Fruit fly (Drosophila melanogaster) whole organism, embryonic: Measurements from ENCODE around the gene caup.

Source experiments
- ATbp ChIP-seq: fragments of 200-800 bp; sonication (Bioruptor generic); optimal IDR thresholded peaks from 2 replicates; lab custom pipeline; 2017; ENCODE audit warnings: missing biosample characterization, mild to moderate bottlenecking, missing genetic modification characterization, missing genetic modification reagents
- Adf1 ChIP-seq: fragments of 200-800 bp; sonication (Bioruptor generic); IDR thresholded peaks from 2 replicates; pipeline ENCODE4 v1.3.6; 2022; ENCODE audit warnings: missing biosample characterization, missing genetic modification characterization
- Bgb ChIP-seq: fragments of 200-800 bp; sonication (Bioruptor generic); IDR thresholded peaks from 2 replicates; pipeline ENCODE4 v1.3.6; 2022; ENCODE audit warnings: missing biosample characterization, missing genetic modification characterization; ENCODE audit not compliant: partially characterized antibody
- BtbVII ChIP-seq: fragments of 200-800 bp; sonication (Bioruptor generic); optimal IDR thresholded peaks from 3 replicates; lab custom pipeline; 2017; ENCODE audit warnings: missing biosample characterization, mild to moderate bottlenecking, missing genetic modification characterization
- CG11696 ChIP-seq: fragments of 200-800 bp; sonication (Bioruptor generic); IDR thresholded peaks from 2 replicates; pipeline ENCODE4 v1.3.6; 2022; ENCODE audit warnings: missing biosample characterization, missing genetic modification characterization
- CG1233 ChIP-seq: fragments of 200-800 bp; sonication (Bioruptor generic); optimal IDR thresholded peaks from 4 replicates; lab custom pipeline; 2018; ENCODE audit warnings: missing biosample characterization, mild to moderate bottlenecking, missing genetic modification characterization
- CG16813 ChIP-seq: fragments of 200-800 bp; sonication (Bioruptor generic); IDR thresholded peaks from 3 replicates; pipeline ENCODE4 v1.3.6; 2022; ENCODE audit warnings: missing biosample characterization, missing genetic modification characterization; ENCODE audit not compliant: partially characterized antibody
- CG17802 ChIP-seq: fragments of 200-800 bp; sonication (Bioruptor generic); optimal IDR thresholded peaks from 2 replicates; lab custom pipeline; 2018; ENCODE audit warnings: missing biosample characterization, mild to moderate bottlenecking, missing genetic modification characterization, moderate library complexity
- CG1832 ChIP-seq: fragments of 200-800 bp; sonication (Bioruptor generic); optimal IDR thresholded peaks from 2 replicates; lab custom pipeline; 2017; ENCODE audit warnings: missing biosample characterization, mild to moderate bottlenecking, missing genetic modification characterization, inconsistent platforms
- CG2116 ChIP-seq: fragments of 200-800 bp; sonication (Bioruptor generic); optimal IDR thresholded peaks from 3 replicates; lab custom pipeline; 2018; ENCODE audit warnings: missing biosample characterization, mild to moderate bottlenecking, missing genetic modification characterization
- CG2678 ChIP-seq: fragments of 200-800 bp; sonication (Bioruptor generic); optimal IDR thresholded peaks from 3 replicates; lab custom pipeline; 2019; ENCODE audit warnings: missing biosample characterization, mild to moderate bottlenecking, missing genetic modification characterization, moderate library complexity
- CG31388 ChIP-seq: fragments of 200-800 bp; sonication (Bioruptor generic); optimal IDR thresholded peaks from 2 replicates; lab custom pipeline; 2016; ENCODE audit warnings: missing biosample characterization, missing genetic modification characterization
- CG3838 ChIP-seq: fragments of 200-800 bp; sonication (Bioruptor generic); optimal IDR thresholded peaks from 3 replicates; lab custom pipeline; 2016; ENCODE audit warnings: missing biosample characterization, missing genetic modification characterization
- CG6254 ChIP-seq: fragments of 200-800 bp; sonication (Bioruptor generic); optimal IDR thresholded peaks from 3 replicates; lab custom pipeline; 2017; ENCODE audit warnings: mild to moderate bottlenecking, missing biosample characterization, missing genetic modification reagents, missing genetic modification characterization
- CG7839 ChIP-seq: fragments of 200-800 bp; sonication (Bioruptor generic); optimal IDR thresholded peaks from 3 replicates; lab custom pipeline; 2018; ENCODE audit warnings: missing biosample characterization, mild to moderate bottlenecking, missing genetic modification characterization, moderate library complexity
- CG9437 ChIP-seq: fragments of 200-800 bp; sonication (Bioruptor generic); optimal IDR thresholded peaks from 2 replicates; lab custom pipeline; 2018; ENCODE audit warnings: missing biosample characterization, mild to moderate bottlenecking, missing genetic modification characterization
- CrebB ChIP-seq: fragments of 200-800 bp; sonication (Bioruptor generic); optimal IDR thresholded peaks from 3 replicates; lab custom pipeline; 2018; ENCODE audit warnings: missing biosample characterization, mild to moderate bottlenecking, missing genetic modification characterization
- Dad ChIP-seq: fragments of 200-800 bp; sonication (Bioruptor generic); optimal IDR thresholded peaks from 3 replicates; lab custom pipeline; 2016; ENCODE audit warnings: missing biosample characterization, missing genetic modification characterization
- Deaf1 ChIP-seq: fragments of 200-800 bp; optimal IDR thresholded peaks from 3 replicates; lab custom pipeline; 2019; ENCODE audit warnings: missing biosample characterization, mild to moderate bottlenecking, missing genetic modification characterization, moderate library complexity
- E2f2 ChIP-seq: fragments of 200-800 bp; sonication (Bioruptor generic); IDR thresholded peaks from 2 replicates; pipeline ENCODE4 v1.3.6; 2022; ENCODE audit warnings: missing biosample characterization, missing genetic modification characterization
- Ets97D ChIP-seq: fragments of 200-800 bp; sonication (Bioruptor generic); optimal IDR thresholded peaks from 3 replicates; lab custom pipeline; 2016; ENCODE audit warnings: missing biosample characterization, missing genetic modification characterization
- HLH3B ChIP-seq: fragments of 200-800 bp; sonication (Bioruptor generic); IDR thresholded peaks from 2 replicates; pipeline ENCODE4 v1.3.6; 2022; ENCODE audit warnings: missing biosample characterization, missing genetic modification characterization
- Jarid2 ChIP-seq: fragments of 200-800 bp; sonication (Bioruptor generic); optimal IDR thresholded peaks from 3 replicates; lab custom pipeline; 2017; ENCODE audit warnings: mild to moderate bottlenecking, missing biosample characterization, missing genetic modification reagents, missing genetic modification characterization
- NC2β ChIP-seq: fragments of 200-800 bp; sonication (Bioruptor generic); optimal IDR thresholded peaks from 2 replicates; lab custom pipeline; 2016; ENCODE audit warnings: missing biosample characterization, missing genetic modification characterization
- NFAT ChIP-seq: fragments of 200-800 bp; sonication (Bioruptor generic); IDR thresholded peaks from 2 replicates; pipeline ENCODE4 v1.3.6; 2022; ENCODE audit warnings: missing biosample characterization, missing genetic modification characterization
- NfI ChIP-seq: fragments of 200-800 bp; sonication (Bioruptor generic); optimal IDR thresholded peaks from 3 replicates; lab custom pipeline; 2018; ENCODE audit warnings: missing biosample characterization, mild to moderate bottlenecking, missing genetic modification characterization, moderate library complexity
- Oli ChIP-seq: fragments of 200-800 bp; sonication (Bioruptor generic); optimal IDR thresholded peaks from 2 replicates; lab custom pipeline; 2018; ENCODE audit warnings: missing biosample characterization, mild to moderate bottlenecking, missing genetic modification characterization, moderate library complexity
- TFAM ChIP-seq: fragments of 200-800 bp; sonication (Bioruptor generic); optimal IDR thresholded peaks from 2 replicates; lab custom pipeline; 2017; ENCODE audit warnings: missing biosample characterization, missing genetic modification characterization, inconsistent platforms
- Xrp1 ChIP-seq: fragments of 200-800 bp; sonication (Bioruptor generic); IDR thresholded peaks from 2 replicates; pipeline ENCODE4 v1.3.6; 2022; ENCODE audit warnings: missing biosample characterization, missing genetic modification characterization
- amos ChIP-seq: fragments of 200-800 bp; sonication (Bioruptor generic); IDR thresholded peaks from 2 replicates; pipeline ENCODE4 v1.3.6; 2022; ENCODE audit warnings: missing biosample characterization, missing genetic modification characterization; ENCODE audit not compliant: partially characterized antibody
- aop ChIP-seq: fragments of 200-800 bp; sonication (Bioruptor generic); IDR thresholded peaks from 2 replicates; pipeline ENCODE4 v1.3.6; 2022; ENCODE audit warnings: missing biosample characterization, missing genetic modification characterization
- cad ChIP-seq: fragments of >200 bp; optimal IDR thresholded peaks from 2 replicates; lab custom pipeline; 2017; ENCODE audit warnings: missing biosample characterization, missing genetic modification characterization
- chinmo ChIP-seq: fragments of 200-800 bp; sonication (Bioruptor generic); IDR thresholded peaks from 4 replicates; pipeline ENCODE4 v1.3.6; 2022; ENCODE audit warnings: missing biosample characterization, missing genetic modification characterization; ENCODE audit not compliant: partially characterized antibody
- chn ChIP-seq: fragments of 200-800 bp; sonication (Bioruptor generic); optimal IDR thresholded peaks from 2 replicates; lab custom pipeline; 2016; ENCODE audit warnings: missing biosample characterization, missing genetic modification characterization
- dati ChIP-seq: fragments of 200-800 bp; sonication (Bioruptor generic); IDR thresholded peaks from 2 replicates; pipeline ENCODE4 v1.3.6; 2022; ENCODE audit warnings: missing biosample characterization, missing genetic modification characterization
- grn ChIP-seq: fragments of 200-800 bp; sonication (Bioruptor generic); optimal IDR thresholded peaks from 3 replicates; lab custom pipeline; 2017; ENCODE audit warnings: missing biosample characterization, missing genetic modification characterization
- hkb ChIP-seq, 2 experiments: fragments of 200-800 bp in 1 of 2; fragments of >200 bp in 1 of 2; sonication (Bioruptor generic) in 1 of 2; IDR thresholded peaks in 1 of 2; optimal IDR thresholded peaks in 1 of 2; 2 replicates each; pipeline versions ENCODE4 v1.3.6 to Lab custom; 2017 to 2022; ENCODE audit warnings: missing biosample characterization in 1 of 2, missing genetic modification characterization in 1 of 2
- lmd ChIP-seq: fragments of 200-800 bp; sonication (Bioruptor generic); IDR thresholded peaks from 2 replicates; pipeline ENCODE4 v1.3.6; 2022; ENCODE audit warnings: missing biosample characterization, missing genetic modification characterization
- lov ChIP-seq, 2 experiments: fragments of 200-800 bp in 1 of 2; fragments of >200 bp in 1 of 2; sonication (Bioruptor generic) in 1 of 2; IDR thresholded peaks in 1 of 2; optimal IDR thresholded peaks in 1 of 2; 2 replicates in 1 of 2; 3 replicates in 1 of 2; pipeline versions ENCODE4 v1.3.6 to Lab custom; 2017 to 2022; ENCODE audit warnings: missing biosample characterization in 1 of 2, missing genetic modification characterization in 1 of 2
- nmo ChIP-seq: fragments of 200-800 bp; sonication (Bioruptor generic); optimal IDR thresholded peaks from 2 replicates; lab custom pipeline; 2018; ENCODE audit warnings: missing biosample characterization, mild to moderate bottlenecking, missing genetic modification characterization, moderate library complexity
- ro ChIP-seq: fragments of 200-800 bp; sonication (Bioruptor generic); IDR thresholded peaks from 2 replicates; pipeline ENCODE4 v1.3.6; 2022; ENCODE audit warnings: missing biosample characterization, missing genetic modification characterization
- run ChIP-seq: fragments of 200-800 bp; sonication (Bioruptor generic); optimal IDR thresholded peaks from 3 replicates; lab custom pipeline; 2018; ENCODE audit warnings: missing biosample characterization, mild to moderate bottlenecking, missing genetic modification characterization
- sd ChIP-seq: fragments of 200-800 bp; sonication (Bioruptor generic); optimal IDR thresholded peaks from 3 replicates; lab custom pipeline; 2018; ENCODE audit warnings: missing biosample characterization, mild to moderate bottlenecking, missing genetic modification characterization, moderate library complexity
- sens ChIP-seq: fragments of 200-800 bp; sonication (Bioruptor generic); peaks from one replicate; lab custom pipeline; 2016; ENCODE audit warnings: missing biosample characterization, missing genetic modification characterization
- shn ChIP-seq: fragments of 200-800 bp; sonication (Bioruptor generic); optimal IDR thresholded peaks from 3 replicates; lab custom pipeline; 2016; ENCODE audit warnings: missing biosample characterization, missing genetic modification characterization
- sima ChIP-seq: fragments of 200-800 bp; sonication (Bioruptor generic); optimal IDR thresholded peaks from 2 replicates; lab custom pipeline; 2016; ENCODE audit warnings: missing biosample characterization, missing genetic modification characterization
- tio ChIP-seq: fragments of 200-800 bp; sonication (Bioruptor generic); optimal IDR thresholded peaks from 2 replicates; lab custom pipeline; 2017; ENCODE audit warnings: missing biosample characterization, missing genetic modification characterization, inconsistent platforms
- twi ChIP-seq: fragments of 200-800 bp; optimal IDR thresholded peaks from 2 replicates; lab custom pipeline; 2019; ENCODE audit warnings: missing biosample characterization, mild to moderate bottlenecking, missing genetic modification characterization, moderate library complexity
- z ChIP-seq: fragments of 200-800 bp; sonication (Bioruptor generic); IDR thresholded peaks from 3 replicates; pipeline ENCODE4 v1.3.6; 2022; ENCODE audit warnings: missing biosample characterization, missing genetic modification characterization

The caup gene

DNA sequence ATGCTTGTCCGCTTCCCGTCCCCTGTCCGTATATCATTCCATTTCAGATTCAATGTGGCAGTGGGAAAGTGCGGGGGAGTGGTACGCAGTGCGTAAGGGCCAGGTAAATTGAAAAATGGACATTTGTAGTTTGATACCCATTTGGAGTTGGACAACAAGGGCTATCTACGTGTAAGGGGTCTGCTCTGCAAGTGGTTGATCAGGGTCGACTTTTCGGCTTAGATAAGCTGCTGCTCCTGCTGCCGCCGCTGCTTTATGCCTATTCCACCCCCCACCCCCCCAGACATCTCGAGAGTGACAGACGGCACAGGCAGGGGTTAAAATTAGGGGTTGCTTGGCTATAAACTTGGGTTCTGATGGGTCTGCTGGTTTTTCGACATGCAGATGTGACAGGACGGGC is 42.1 kb downstream of the caup start (continued):
- no peak for TF ChIP-seq run (tag; lab: Kevin White, UChicago)
- no peak for TF ChIP-seq NfI

dm6 chr3L:12652657-12653056 is 43.2 kb downstream of the caup start:
- TF ChIP-seq hkb (optimal IDR thresholded peaks at IDR 0.05; lab: Kevin White, UChicago) (no peak), hkb (GFP tag; IDR thresholded peaks at IDR 0.05; lab: Robert Waterston, UW) (no peak), CG31388 (GFP tag; lab: Kevin White, UChicago) (no peak), NC2β (GFP tag; lab: Kevin White, UChicago) (no peak), Xrp1 (GFP tag; lab: Robert Waterston, UW) (0 out of 2 replicates have a peak, but pooled peaks have one; percentile 6), ATbp (no peak), amos (GFP tag; lab: Robert Waterston, UW) (no peak), cad (GFP tag; lab: Kevin White, UChicago) (no peak), TFAM (no peak), HLH3B (no peak), sens (GFP tag; lab: Kevin White, UChicago) (peak; percentile 64), tio (GFP tag; lab: Kevin White, UChicago) (no peak), CG11696 (GFP tag; lab: Robert Waterston, UW) (peak; percentile 73), CG2116 (no peak), chinmo (0 out of 4 replicates have a peak, but pooled peaks have one; percentile 4), chn (GFP tag; lab: Kevin White, UChicago) (no peak), dati (GFP tag; lab: Robert Waterston, UW) (no peak), CG1233 (no peak), sima (GFP tag; lab: Kevin White, UChicago) (no peak), CG9437 (GFP tag; lab: Kevin White, UChicago) (no peak), Bgb (GFP tag; lab: Robert Waterston, UW) (no peak), twi (no peak), NFAT (GFP tag; lab: Robert Waterston, UW) (no peak), grn (GFP tag; lab: Kevin White, UChicago) (no peak)
- TF ChIP-seq, all 482 proteins: peak for 4

dm6 chr3L:12653124-12653523 is 43.7 kb downstream of the caup start:
- no peak for TF ChIP-seq ro
- peak; percentile 13 for TF ChIP-seq sd
- TF ChIP-seq BtbVII = peak; percentile 63
- TF ChIP-seq CG1832 = peak; percentile 95
- TF ChIP-seq lmd (GFP tag; lab: Robert Waterston, UW) = no peak
- TF ChIP-seq lov (optimal IDR thresholded peaks at IDR 0.05; lab: Kevin White, UChicago) = no peak
- peak; percentile 86; the same call in 2 of the 3 replicates for TF ChIP-seq lov (GFP tag; IDR thresholded peaks at IDR 0.05; lab: Robert Waterston, UW)
- TF ChIP-seq CG2678 (tag; lab: Kevin White, UChicago) = peak; percentile 13
- TF ChIP-seq Jarid2 (GFP tag; lab: Kevin White, UChicago) = peak; percentile 68
- no peak for TF ChIP-seq E2f2 (GFP tag; lab: Robert Waterston, UW)
- no peak for TF ChIP-seq Oli (tag; lab: Kevin White, UChicago)
- no peak for TF ChIP-seq CG3838 (GFP tag; lab: Kevin White, UChicago)
- no peak for TF ChIP-seq shn (GFP tag; lab: Kevin White, UChicago)
- peak; percentile 34 for TF ChIP-seq CG6254 (GFP tag; lab: Kevin White, UChicago)
- no peak for TF ChIP-seq CG17802 (tag; lab: Kevin White, UChicago)
- no peak for TF ChIP-seq CG16813 (GFP tag; lab: Robert Waterston, UW)
- TF ChIP-seq aop (GFP tag; lab: Robert Waterston, UW) = peak; percentile 79
- TF ChIP-seq Adf1 (GFP tag; lab: Robert Waterston, UW) = peak; percentile 83
- TF ChIP-seq CrebB = peak; percentile 64
- peak; percentile 20; the same call in 1 of the 3 replicates for TF ChIP-seq z (GFP tag; lab: Robert Waterston, UW)
- peak; percentile 4 for TF ChIP-seq nmo (GFP tag; lab: Kevin White, UChicago)
- TF ChIP-seq CG7839 (tag; lab: Kevin White, UChicago) = peak; percentile 14
- TF ChIP-seq Dad (GFP tag; lab: Kevin White, UChicago) = no peak
- TF ChIP-seq Deaf1 (tag; lab: Kevin White, UChicago) = peak; percentile 85
- TF ChIP-seq Ets97D = peak; percentile 88
